Worm (Caenorhabditis elegans): ENCODE results near the gene rps-22.

The rps-22 gene

ce11 chrIII:1965161-1965560 lies 14.8 kb downstream of the rps-22 start:
- TF ChIP-seq T22C8.4 (GFP tag; IDR thresholded peaks at IDR 0.05): peak; percentile 75

- TF ChIP-seq T22C8.4 (GFP tag; IDR thresholded peaks at IDR 0.05): peak; percentile 81
Measured at ce11 chrIII:1965580-1965979, 15.2 kb downstream of the rps-22 start.

- no peak for TF ChIP-seq klf-2 (GFP tag; conservative IDR thresholded peaks at IDR 0.05)
- TF ChIP-seq ztf-29 (GFP tag; IDR thresholded peaks at IDR 0.05): no peak
- TF ChIP-seq ref-1 (GFP tag; conservative IDR thresholded peaks at IDR 0.05): no peak
- TF ChIP-seq flt-1 (GFP tag; IDR thresholded peaks at IDR 0.05): no peak
- no peak for TF ChIP-seq ztf-23 (GFP tag; IDR thresholded peaks at IDR 0.05)
- no peak for TF ChIP-seq cog-1 (tag; optimal IDR thresholded peaks at IDR 0.05)
- TF ChIP-seq T22C8.4 (GFP tag; IDR thresholded peaks at IDR 0.05): no peak
- no peak for TF ChIP-seq med-1 (GFP tag; optimal IDR thresholded peaks at IDR 0.05; ENCODE audit: insufficient read depth)
- no peak for TF ChIP-seq tab-1 (GFP tag; IDR thresholded peaks at IDR 0.05)
Measured at ce11 chrIII:1969802-1970201, 19.5 kb downstream of the rps-22 start, which contains the start of gene moa-1. moa-1 (minus strand) TSS chrIII:1969902.

- TF ChIP-seq T22C8.4 (GFP tag; IDR thresholded peaks at IDR 0.05) (no peak), ref-1 (GFP tag; conservative IDR thresholded peaks at IDR 0.05) (no peak), flt-1 (GFP tag; IDR thresholded peaks at IDR 0.05) (no peak), klf-2 (GFP tag; conservative IDR thresholded peaks at IDR 0.05) (no peak), cog-1 (tag; optimal IDR thresholded peaks at IDR 0.05) (no peak), tab-1 (GFP tag; IDR thresholded peaks at IDR 0.05) (no peak), med-1 (GFP tag; optimal IDR thresholded peaks at IDR 0.05; ENCODE audit: insufficient read depth) (no peak)
Measured at ce11 chrIII:1970433-1970832, 20.1 kb downstream of the rps-22 start, which contains the start of gene R155.5. R155.5 (minus strand) TSS chrIII:1970533.

- TF ChIP-seq ztf-29 (GFP tag; IDR thresholded peaks at IDR 0.05) (no peak), klf-2 (GFP tag; conservative IDR thresholded peaks at IDR 0.05) (no peak), cog-1 (tag; optimal IDR thresholded peaks at IDR 0.05) (no peak), T22C8.4 (GFP tag; IDR thresholded peaks at IDR 0.05) (no peak), ref-1 (GFP tag; conservative IDR thresholded peaks at IDR 0.05) (no peak), med-1 (GFP tag; optimal IDR thresholded peaks at IDR 0.05; ENCODE audit: insufficient read depth) (no peak), tab-1 (GFP tag; IDR thresholded peaks at IDR 0.05) (no peak), flt-1 (GFP tag; IDR thresholded peaks at IDR 0.05) (no peak), ztf-23 (GFP tag; IDR thresholded peaks at IDR 0.05) (no peak)
Measured at ce11 chrIII:1975992-1976391, 25.7 kb downstream of the rps-22 start.

ce11 chrIII:1976642-1977041 lies 26.3 kb downstream of the rps-22 start, which contains the start of gene R155.3:
R155.3 (minus strand) TSS chrIII:1976742.
- TF ChIP-seq ref-1 (GFP tag; conservative IDR thresholded peaks at IDR 0.05) (no peak), med-1 (GFP tag; optimal IDR thresholded peaks at IDR 0.05; ENCODE audit: insufficient read depth) (no peak), ztf-23 (GFP tag; IDR thresholded peaks at IDR 0.05) (no peak), ztf-29 (GFP tag; IDR thresholded peaks at IDR 0.05) (no peak), klf-2 (GFP tag; conservative IDR thresholded peaks at IDR 0.05) (no peak), cog-1 (tag; optimal IDR thresholded peaks at IDR 0.05) (no peak), T22C8.4 (GFP tag; IDR thresholded peaks at IDR 0.05) (no peak), flt-1 (GFP tag; IDR thresholded peaks at IDR 0.05) (no peak), tab-1 (GFP tag; IDR thresholded peaks at IDR 0.05) (no peak)

- TF ChIP-seq ref-1 (GFP tag; conservative IDR thresholded peaks at IDR 0.05) (no peak), flt-1 (GFP tag; IDR thresholded peaks at IDR 0.05) (no peak), med-1 (GFP tag; optimal IDR thresholded peaks at IDR 0.05; ENCODE audit: insufficient read depth) (no peak), T22C8.4 (GFP tag; IDR thresholded peaks at IDR 0.05) (no peak), cog-1 (tag; optimal IDR thresholded peaks at IDR 0.05) (no peak)
Measured at ce11 chrIII:1977424-1977823, 27.1 kb downstream of the rps-22 start.

ce11 chrIII:1981467-1981866 lies 31.1 kb downstream of the rps-22 start:
- TF ChIP-seq cog-1 (tag; optimal IDR thresholded peaks at IDR 0.05) (no peak), ztf-23 (GFP tag; IDR thresholded peaks at IDR 0.05) (no peak), klf-2 (GFP tag; conservative IDR thresholded peaks at IDR 0.05) (no peak), med-1 (GFP tag; optimal IDR thresholded peaks at IDR 0.05; ENCODE audit: insufficient read depth) (no peak), T22C8.4 (GFP tag; IDR thresholded peaks at IDR 0.05) (no peak), ztf-29 (GFP tag; IDR thresholded peaks at IDR 0.05) (no peak), flt-1 (GFP tag; IDR thresholded peaks at IDR 0.05) (no peak), tab-1 (GFP tag; IDR thresholded peaks at IDR 0.05) (no peak), ref-1 (GFP tag; conservative IDR thresholded peaks at IDR 0.05) (no peak)

- TF ChIP-seq ref-1 (GFP tag; conservative IDR thresholded peaks at IDR 0.05) (no peak), ztf-23 (GFP tag; IDR thresholded peaks at IDR 0.05) (no peak), med-1 (GFP tag; optimal IDR thresholded peaks at IDR 0.05; ENCODE audit: insufficient read depth) (no peak), T22C8.4 (GFP tag; IDR thresholded peaks at IDR 0.05) (no peak), tab-1 (GFP tag; IDR thresholded peaks at IDR 0.05) (no peak), cog-1 (tag; optimal IDR thresholded peaks at IDR 0.05) (no peak), ztf-29 (GFP tag; IDR thresholded peaks at IDR 0.05) (no peak), flt-1 (GFP tag; IDR thresholded peaks at IDR 0.05) (no peak), klf-2 (GFP tag; conservative IDR thresholded peaks at IDR 0.05) (no peak)
Measured at ce11 chrIII:1982597-1983244, 32.4 kb downstream of the rps-22 start, which contains the start of gene srd-66. srd-66 (minus strand) TSS chrIII:1982647.

- TF ChIP-seq med-1 (GFP tag; optimal IDR thresholded peaks at IDR 0.05; ENCODE audit: insufficient read depth) (no peak), ztf-23 (GFP tag; IDR thresholded peaks at IDR 0.05) (no peak), cog-1 (tag; optimal IDR thresholded peaks at IDR 0.05) (no peak), klf-2 (GFP tag; conservative IDR thresholded peaks at IDR 0.05) (no peak), flt-1 (GFP tag; IDR thresholded peaks at IDR 0.05) (no peak), T22C8.4 (GFP tag; IDR thresholded peaks at IDR 0.05) (no peak), tab-1 (GFP tag; IDR thresholded peaks at IDR 0.05) (no peak), ref-1 (GFP tag; conservative IDR thresholded peaks at IDR 0.05) (no peak), ztf-29 (GFP tag; IDR thresholded peaks at IDR 0.05) (no peak)
Measured at ce11 chrIII:1984860-1985259, 34.5 kb downstream of the rps-22 start, which contains the start of gene Y39A3B.7. Y39A3B.7 (minus strand) TSS chrIII:1984960.
